Fruit fly (Drosophila melanogaster): Measurements from ENCODE around the gene Thor.

DNA sequence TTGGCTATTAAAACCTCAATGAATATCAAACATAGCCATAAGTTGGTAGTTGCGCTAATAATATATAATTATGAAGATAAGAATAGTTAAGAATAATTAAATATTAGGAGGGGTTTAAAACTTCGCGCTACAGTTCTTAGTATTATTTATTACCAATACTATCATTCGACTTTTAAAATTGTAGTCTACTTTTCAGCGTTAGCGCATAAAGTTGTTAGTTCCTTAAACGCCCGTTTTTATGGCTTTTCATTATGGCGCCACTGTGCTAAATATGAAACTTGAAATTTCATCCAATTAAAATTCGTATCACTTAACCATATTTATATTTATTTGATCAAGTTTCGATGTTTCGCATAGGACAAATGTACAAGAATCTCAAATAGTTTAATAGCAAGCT is 2.2 kb downstream of the Thor start:
- TF ChIP-seq jim (GFP tag; optimal IDR thresholded peaks at IDR 0.05): no peak
- no peak for TF ChIP-seq fru (GFP tag; optimal IDR thresholded peaks at IDR 0.05)
- no peak for TF ChIP-seq rgr (GFP tag; optimal IDR thresholded peaks at IDR 0.05)
- no peak for TF ChIP-seq psq (GFP tag; optimal IDR thresholded peaks at IDR 0.05)
- no peak for TF ChIP-seq h (GFP tag; optimal IDR thresholded peaks at IDR 0.05)
- TF ChIP-seq usp (GFP tag; optimal IDR thresholded peaks at IDR 0.05): no peak
- TF ChIP-seq pan (optimal IDR thresholded peaks at IDR 0.05): no peak
- no peak for TF ChIP-seq CG32264 (GFP tag; optimal IDR thresholded peaks at IDR 0.05)

Data from whole organism, wandering third instar larva.